Worm (Caenorhabditis elegans): ENCODE results near the gene ceh-22.
A peak's percentile ranks its signal among the peaks of the same experiment; 100 is the strongest.

Gene ceh-22

DNA sequence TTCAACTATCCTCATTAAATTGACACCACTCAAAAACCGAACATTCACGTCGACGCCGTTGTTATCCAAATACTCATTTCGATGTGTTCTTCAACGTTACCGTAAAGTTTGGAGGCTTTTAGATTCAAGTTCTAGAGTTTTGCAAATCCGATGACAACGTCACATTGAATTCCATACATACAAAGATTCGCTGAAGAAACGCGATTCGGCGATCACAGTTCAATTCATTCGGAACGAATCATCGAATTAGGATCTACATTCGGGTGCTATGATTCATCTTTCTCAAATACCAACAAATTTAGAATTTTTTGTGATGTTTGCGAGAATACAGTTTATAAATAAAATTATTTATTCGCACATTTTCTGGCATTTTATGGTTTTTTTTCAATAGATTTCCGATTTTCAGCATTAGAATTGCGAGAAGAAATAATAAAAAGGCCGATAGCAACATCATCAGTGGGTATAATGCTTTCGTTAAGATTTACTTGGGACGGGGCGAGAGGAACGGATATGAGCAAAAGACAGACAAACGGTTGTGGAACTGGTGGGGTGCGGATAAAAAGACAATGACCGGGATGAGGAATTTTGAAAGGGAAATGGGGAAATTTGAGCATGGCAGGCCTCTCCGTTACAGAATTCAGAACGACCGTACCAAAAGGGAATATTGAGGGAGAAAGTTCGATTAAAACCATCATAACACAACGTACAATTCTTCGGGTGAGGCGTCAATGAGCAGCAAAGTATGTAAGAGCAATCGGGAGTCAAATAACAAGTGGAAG lies 40.3 kb downstream of the ceh-22 start:
- TF ChIP-seq jun-1 (tag; optimal IDR thresholded peaks at IDR 0.05) (peak; percentile 4), efl-1 (optimal IDR thresholded peaks at IDR 0.05) (peak; percentile 3 to 6), efl-1 (GFP tag; optimal IDR thresholded peaks at IDR 0.05 in 1 of 2) (peak in 1 of 2 experiments; percentile 73), hpl-2 (GFP tag; optimal IDR thresholded peaks at IDR 0.05) (no peak), snu-23 (GFP tag; optimal IDR thresholded peaks at IDR 0.05) (peak; percentile 5), aly-2 (tag; optimal IDR thresholded peaks at IDR 0.05) (peak; percentile 74), tbx-2 (tag; optimal IDR thresholded peaks at IDR 0.05) (peak; percentile 39), ama-1 (optimal IDR thresholded peaks at IDR 0.05) (peak; percentile 52), alr-1 (tag; optimal IDR thresholded peaks at IDR 0.05; ENCODE audit: borderline replicate concordance) (no peak), nhr-85 (tag) (peak; percentile 64), rnt-1 (tag; optimal IDR thresholded peaks at IDR 0.05) (no peak), lsy-2 (tag; optimal IDR thresholded peaks at IDR 0.05) (peak in 1 of 2 experiments; percentile 40), blmp-1 (tag; optimal IDR thresholded peaks at IDR 0.05) (peak; percentile 56), lin-14 (GFP tag; optimal IDR thresholded peaks at IDR 0.05) (peak; percentile 39), unc-130 (tag; optimal IDR thresholded peaks at IDR 0.05) (peak; percentile 7), mep-1 (tag; optimal IDR thresholded peaks at IDR 0.05) (peak; percentile 0), elt-3 (tag; optimal IDR thresholded peaks at IDR 0.05) (peak in 1 of 6 experiments; percentile 10), fos-1 (tag; optimal IDR thresholded peaks at IDR 0.05) (no peak), lin-35 (GFP tag; optimal IDR thresholded peaks at IDR 0.05) (peak in 1 of 2 experiments; percentile 39), fkh-10 (GFP tag; optimal IDR thresholded peaks at IDR 0.05) (no peak), unc-62 (GFP tag; optimal IDR thresholded peaks at IDR 0.05) (no peak), mdl-1 (tag; optimal IDR thresholded peaks at IDR 0.05) (peak in 1 of 2 experiments; percentile 28), sox-4 (tag; optimal IDR thresholded peaks at IDR 0.05) (peak; percentile 40), nhr-71 (tag; optimal IDR thresholded peaks at IDR 0.05) (peak; percentile 4), nhr-47 (tag; optimal IDR thresholded peaks at IDR 0.05) (no peak)

DNA sequence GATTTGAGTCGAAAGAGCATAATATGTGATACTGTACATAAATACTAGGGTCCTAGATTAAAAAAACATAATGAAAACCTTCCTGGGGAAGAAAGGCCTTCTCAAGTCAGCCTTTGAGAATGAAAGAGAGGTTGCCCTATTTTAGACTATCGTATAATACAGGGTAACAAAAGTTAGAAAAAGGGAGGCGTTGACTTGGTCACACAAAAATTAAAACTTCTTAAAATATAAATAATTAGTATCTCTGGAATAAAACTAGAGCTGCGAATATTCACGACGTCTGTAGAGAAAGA lies 40.8 kb downstream of the ceh-22 start:
- TF ChIP-seq fkh-10 (GFP tag; optimal IDR thresholded peaks at IDR 0.05) (no peak), efl-1 (optimal IDR thresholded peaks at IDR 0.05) (no peak), efl-1 (GFP tag; optimal IDR thresholded peaks at IDR 0.05 in 1 of 2) (peak in 1 of 2 experiments; percentile 84)

DNA sequence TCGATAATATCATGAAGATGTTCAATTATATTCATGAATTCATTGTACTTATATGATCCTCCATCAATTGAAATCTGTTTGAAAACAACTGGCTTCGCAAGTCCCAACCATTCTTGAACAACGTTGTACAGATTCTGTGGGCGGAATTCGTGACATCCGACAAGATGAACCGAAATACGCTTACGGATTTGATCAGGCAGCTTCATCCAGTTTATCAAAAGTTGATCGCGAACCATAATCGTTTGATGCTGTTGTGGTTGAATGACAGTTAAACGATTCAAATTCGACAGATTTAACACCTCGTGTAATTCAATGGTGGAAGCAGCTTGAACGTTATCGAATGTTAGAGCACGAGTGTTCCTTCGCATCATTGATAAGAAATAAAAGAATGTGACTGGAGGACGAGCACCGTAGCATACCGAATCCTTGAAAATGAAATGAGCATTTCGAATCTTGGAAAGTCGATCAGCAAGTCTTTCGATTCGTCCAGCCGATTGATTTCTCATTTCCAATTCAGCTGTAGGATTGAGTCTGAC lies 42.1 kb downstream of the ceh-22 start:
- TF ChIP-seq ztf-4 (tag; optimal IDR thresholded peaks at IDR 0.05) (no peak), sox-4 (tag; optimal IDR thresholded peaks at IDR 0.05) (no peak), efl-3 (GFP tag; optimal IDR thresholded peaks at IDR 0.05) (no peak), efl-1 (optimal IDR thresholded peaks at IDR 0.05) (no peak), efl-1 (GFP tag; optimal IDR thresholded peaks at IDR 0.05 in 1 of 2) (peak in 1 of 2 experiments; percentile 90), aly-2 (tag; optimal IDR thresholded peaks at IDR 0.05) (peak; percentile 80), nhr-90 (tag; optimal IDR thresholded peaks at IDR 0.05; ENCODE audit: poor library complexity) (no peak), nhr-71 (tag; optimal IDR thresholded peaks at IDR 0.05) (no peak), nhr-11 (tag; optimal IDR thresholded peaks at IDR 0.05) (no peak), Y116A8C.19 (tag; optimal IDR thresholded peaks at IDR 0.05; ENCODE audit: borderline replicate concordance) (no peak), pqm-1 (tag; optimal IDR thresholded peaks at IDR 0.05) (no peak), tlp-1 (tag; optimal IDR thresholded peaks at IDR 0.05) (no peak), zag-1 (tag; optimal IDR thresholded peaks at IDR 0.05) (no peak), nhr-28 (tag; optimal IDR thresholded peaks at IDR 0.05) (no peak), lir-3 (tag; optimal IDR thresholded peaks at IDR 0.05; ENCODE audit: poor library complexity) (no peak), ceh-82 (tag; optimal IDR thresholded peaks at IDR 0.05) (no peak), unc-130 (tag; optimal IDR thresholded peaks at IDR 0.05) (no peak), xbp-1 (tag; optimal IDR thresholded peaks at IDR 0.05) (no peak)
